Fruit fly (Drosophila melanogaster): ENCODE measurements around the gene CG4080.

dm6 chr3L:9419328-9419727 is 20.3 kb upstream of the CG4080 start:
- no peak for TF ChIP-seq psq (optimal IDR thresholded peaks at IDR 0.05)
- no peak for TF ChIP-seq EcR (GFP tag; optimal IDR thresholded peaks at IDR 0.05)
- TF ChIP-seq usp (GFP tag; optimal IDR thresholded peaks at IDR 0.05), result no peak
- no peak for TF ChIP-seq CG8478 (optimal IDR thresholded peaks at IDR 0.05)
- no peak for TF ChIP-seq pan (optimal IDR thresholded peaks at IDR 0.05)
- TF ChIP-seq Dll (optimal IDR thresholded peaks at IDR 0.05), result no peak
